Fruit fly (Drosophila melanogaster) whole organism, pupa: ENCODE results near the gene Prosbeta2.

ENCODE experiments used
- CG10348 ChIP-seq: fragments of 200-800 bp; sonication (Bioruptor generic); IDR thresholded peaks from 2 replicates; pipeline ENCODE4 v1.3.6; 2022; ENCODE audit warnings: missing biosample characterization, missing genetic modification characterization
- CG12605 ChIP-seq: fragments of 200-800 bp; sonication (Bioruptor generic); IDR thresholded peaks from 2 replicates; pipeline ENCODE4 v1.3.6; 2022; ENCODE audit warnings: missing biosample characterization, missing genetic modification characterization
- CG15710 ChIP-seq: fragments of 200-800 bp; sonication (Bioruptor generic); optimal IDR thresholded peaks from 2 replicates; lab custom pipeline; 2018; ENCODE audit warnings: missing biosample characterization, mild to moderate bottlenecking, missing genetic modification characterization, moderate library complexity
- EcR ChIP-seq: fragments of 200-800 bp; sonication (Bioruptor generic); optimal IDR thresholded peaks from 3 replicates; lab custom pipeline; 2019; ENCODE audit warnings: missing biosample characterization, missing genetic modification characterization, mild to moderate bottlenecking, moderate library complexity, missing genetic modification reagents
- Pif1A ChIP-seq: fragments of 200-800 bp; sonication (Bioruptor generic); optimal IDR thresholded peaks from 3 replicates; lab custom pipeline; 2016; ENCODE audit warnings: missing biosample characterization, missing genetic modification characterization
- fd96Ca ChIP-seq: fragments of 200-800 bp; sonication (Bioruptor generic); IDR thresholded peaks from 3 replicates; pipeline ENCODE4 v1.3.6; 2022; ENCODE audit warnings: missing biosample characterization, missing genetic modification characterization

DNA sequence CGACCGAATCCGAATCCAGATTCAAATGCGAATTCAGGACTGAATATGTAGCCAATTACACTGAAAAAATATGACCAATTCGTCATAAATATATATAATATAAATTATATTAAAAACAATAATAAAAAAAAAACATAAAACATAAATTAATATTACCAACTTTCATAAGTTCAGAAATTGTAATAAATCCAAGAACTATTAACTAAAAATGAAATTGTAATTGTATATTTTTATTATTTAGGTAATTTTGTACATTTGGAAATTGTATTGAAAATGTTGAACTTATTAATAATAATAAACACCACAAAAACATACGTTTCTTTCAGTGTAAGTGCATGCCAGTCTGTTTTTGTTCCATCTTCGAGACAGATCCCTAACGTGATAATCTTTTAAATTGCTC, 38.7 kb upstream of the Prosbeta2 start:
- TF ChIP-seq EcR (GFP tag; lab: Kevin White, UChicago) (no peak), fd96Ca (no peak), CG12605 (GFP tag; lab: Robert Waterston, UW) (no peak), CG10348 (GFP tag; lab: Robert Waterston, UW) (no peak), Pif1A (no peak), CG15710 (tag; lab: Kevin White, UChicago) (no peak)
